Worm (Caenorhabditis elegans) whole organism, early embryonic: Measurements from ENCODE around the gene mks-2.

Experiments
- B0310.2 ChIP-seq: sonication (generic microtip); optimal IDR thresholded peaks from 2 replicates; lab custom pipeline; 2016; ENCODE audit warnings: mild to moderate bottlenecking, missing genetic modification characterization, missing compliant biosample characterization
- F13C5.2 ChIP-seq: sonication (generic microtip); optimal IDR thresholded peaks from 2 replicates; lab custom pipeline; 2017; ENCODE audit warnings: mild to moderate bottlenecking, missing genetic modification characterization, inconsistent platforms, missing compliant biosample characterization
- aly-1 ChIP-seq: sonication (generic microtip); optimal IDR thresholded peaks from 2 replicates; lab custom pipeline; 2016; ENCODE audit warnings: missing genetic modification characterization, missing compliant biosample characterization
- ama-1 ChIP-seq: fragments of 150-350 bp; optimal IDR thresholded peaks from 2 replicates; lab custom pipeline; 2014
- ceh-13 ChIP-seq: fragments of 200-800 bp; sonication (Bioruptor generic); optimal IDR thresholded peaks from 2 replicates; lab custom pipeline; 2018; ENCODE audit warnings: mild to moderate bottlenecking, missing genetic modification characterization, missing compliant biosample characterization
- ceh-36 ChIP-seq: sonication (generic microtip); optimal IDR thresholded peaks from 2 replicates; lab custom pipeline; 2016; ENCODE audit warnings: missing genetic modification characterization, inconsistent platforms, missing compliant biosample characterization
- ets-7 ChIP-seq: sonication (generic microtip); optimal IDR thresholded peaks from 2 replicates; lab custom pipeline; 2016; ENCODE audit warnings: missing genotype, missing genetic modification characterization, missing compliant biosample characterization
- flt-1 ChIP-seq: fragments of 200-800 bp; sonication (Bioruptor generic); IDR thresholded peaks from 2 replicates; pipeline ENCODE4 v1.3.6; 2022; ENCODE audit warnings: missing genetic modification characterization, missing compliant biosample characterization
- hmbx-1 ChIP-seq: sonication (generic microtip); optimal IDR thresholded peaks from 2 replicates; lab custom pipeline; 2016; ENCODE audit warnings: mild to moderate bottlenecking, missing genetic modification characterization, missing compliant biosample characterization
- hmg-4 ChIP-seq: fragments of 200-800 bp; sonication (Bioruptor generic); optimal IDR thresholded peaks from 2 replicates; lab custom pipeline; 2018; ENCODE audit warnings: mild to moderate bottlenecking, missing genetic modification characterization, missing compliant biosample characterization
- hnd-1 ChIP-seq: sonication (generic microtip); optimal IDR thresholded peaks from 2 replicates; lab custom pipeline; 2016; ENCODE audit warnings: missing genetic modification characterization, missing compliant biosample characterization
- pes-1 ChIP-seq: fragments of 200-800 bp; sonication (Bioruptor generic); IDR thresholded peaks from 2 replicates; pipeline ENCODE4 v1.3.6; 2022; ENCODE audit warnings: missing genetic modification reagents, missing genetic modification characterization, missing compliant biosample characterization
- scrt-1 ChIP-seq: fragments of 200-800 bp; sonication (Bioruptor generic); IDR thresholded peaks from 2 replicates; pipeline ENCODE4 v1.3.6; 2022; ENCODE audit warnings: missing genetic modification characterization, missing compliant biosample characterization
- sea-1 ChIP-seq: fragments of 200-800 bp; sonication (Bioruptor generic); conservative IDR thresholded peaks from 2 replicates; pipeline ENCODE4 v1.3.6; 2022; ENCODE audit warnings: missing genetic modification characterization, missing compliant biosample characterization
- tbx-11 ChIP-seq: fragments of 200-800 bp; sonication (Bioruptor generic); IDR thresholded peaks from 2 replicates; pipeline ENCODE4 v1.3.6; 2022; ENCODE audit warnings: missing genetic modification characterization, missing compliant biosample characterization
- tbx-37 ChIP-seq: fragments of 200-800 bp; sonication (Bioruptor generic); conservative IDR thresholded peaks from 2 replicates; pipeline ENCODE4 v1.3.6; 2022; ENCODE audit warnings: missing genetic modification reagents, missing genetic modification characterization, missing compliant biosample characterization
- tra-4 ChIP-seq: sonication (generic microtip); optimal IDR thresholded peaks from 2 replicates; lab custom pipeline; 2017; ENCODE audit warnings: missing genetic modification characterization, missing compliant biosample characterization

Gene mks-2

ce11 chrII:6219346-6219745, at the start of gene mks-2:
Gene mks-2 (minus strand): TSS chrII:6219446.
- TF ChIP-seq ceh-13 (GFP tag; lab: Kevin White, UChicago) (no peak), F13C5.2 (tag; lab: Kevin White, UChicago) (no peak), flt-1 (GFP tag; lab: Robert Waterston, UW) (no peak), hnd-1 (no peak), tbx-11 (GFP tag; lab: Robert Waterston, UW) (no peak), sea-1 (GFP tag; lab: Robert Waterston, UW) (no peak)

ce11 chrII:6267983-6268382, 48.7 kb upstream of the mks-2 start, which contains the start of gene F13H8.8:
Gene F13H8.8 (minus strand): TSS chrII:6268083.
- TF ChIP-seq tbx-37 (GFP tag; lab: Robert Waterston, UW) = no peak
- TF ChIP-seq flt-1 (GFP tag; lab: Robert Waterston, UW) = no peak
- no peak for TF ChIP-seq scrt-1 (GFP tag; lab: Robert Waterston, UW)

ce11 chrII:6263685-6264084, 44.4 kb upstream of the mks-2 start, which contains the start of gene F13H8.3:
Gene F13H8.3 (plus strand): TSS chrII:6263985.
- no peak for TF ChIP-seq tbx-37 (GFP tag; lab: Robert Waterston, UW)
- TF ChIP-seq hmg-4 (GFP tag; lab: Kevin White, UChicago) = no peak
- TF ChIP-seq F13C5.2 (tag; lab: Kevin White, UChicago) = no peak
- TF ChIP-seq scrt-1 (GFP tag; lab: Robert Waterston, UW) = no peak

ce11 chrII:6262222-6262621, 43.0 kb upstream of the mks-2 start, which contains the start of gene F13H8.12:
Gene F13H8.12 (plus strand): TSS chrII:6262522.
- TF ChIP-seq B0310.2 (tag; lab: Kevin White, UChicago) (no peak), hmg-4 (GFP tag; lab: Kevin White, UChicago) (no peak)

- TF ChIP-seq flt-1 (GFP tag; lab: Robert Waterston, UW) (no peak), tra-4 (tag; lab: Kevin White, UChicago) (no peak)
Measured at ce11 chrII:6260684-6261083, 41.4 kb upstream of the mks-2 start, which contains the start of gene nmgp-1. Gene nmgp-1 (plus strand): TSS chrII:6260857.

- no peak for TF ChIP-seq hmg-4 (GFP tag; lab: Kevin White, UChicago)
- no peak for TF ChIP-seq hnd-1
- no peak for TF ChIP-seq aly-1 (tag; lab: Kevin White, UChicago)
- no peak for TF ChIP-seq pes-1 (GFP tag; lab: Robert Waterston, UW)
- TF ChIP-seq tbx-11 (GFP tag; lab: Robert Waterston, UW) = no peak
- no peak for TF ChIP-seq scrt-1 (GFP tag; lab: Robert Waterston, UW)
- no peak for TF ChIP-seq tra-4 (tag; lab: Kevin White, UChicago)
- TF ChIP-seq ets-7 = no peak
- TF ChIP-seq ceh-36 = no peak
- no peak for TF ChIP-seq tbx-37 (GFP tag; lab: Robert Waterston, UW)
- no peak for TF ChIP-seq ceh-13 (GFP tag; lab: Kevin White, UChicago)
- no peak for TF ChIP-seq flt-1 (GFP tag; lab: Robert Waterston, UW)
- TF ChIP-seq F13C5.2 (tag; lab: Kevin White, UChicago) = no peak
- TF ChIP-seq ama-1 = no peak
Measured at ce11 chrII:6259867-6260266, 40.6 kb upstream of the mks-2 start, which contains the start of gene F13H8.11. Gene F13H8.11 (minus strand): TSS chrII:6260021.

- TF ChIP-seq B0310.2 (tag; lab: Kevin White, UChicago) (no peak), tbx-37 (GFP tag; lab: Robert Waterston, UW) (no peak), hmg-4 (GFP tag; lab: Kevin White, UChicago) (no peak), tbx-11 (GFP tag; lab: Robert Waterston, UW) (no peak), ets-7 (no peak), hnd-1 (no peak), hmbx-1 (tag; lab: Kevin White, UChicago) (no peak), scrt-1 (GFP tag; lab: Robert Waterston, UW) (no peak), aly-1 (tag; lab: Kevin White, UChicago) (no peak), ama-1 (no peak), F13C5.2 (tag; lab: Kevin White, UChicago) (no peak), pes-1 (GFP tag; lab: Robert Waterston, UW) (no peak), ceh-13 (GFP tag; lab: Kevin White, UChicago) (no peak), flt-1 (GFP tag; lab: Robert Waterston, UW) (no peak)
Measured at ce11 chrII:6257220-6257877, 38.1 kb upstream of the mks-2 start.

- TF ChIP-seq B0310.2 (tag; lab: Kevin White, UChicago) (no peak), sea-1 (GFP tag; lab: Robert Waterston, UW) (no peak), tbx-37 (GFP tag; lab: Robert Waterston, UW) (no peak), tbx-11 (GFP tag; lab: Robert Waterston, UW) (no peak), hnd-1 (no peak), pes-1 (GFP tag; lab: Robert Waterston, UW) (no peak), hmg-4 (GFP tag; lab: Kevin White, UChicago) (no peak), ceh-13 (GFP tag; lab: Kevin White, UChicago) (no peak), ceh-36 (no peak), scrt-1 (GFP tag; lab: Robert Waterston, UW) (no peak), ets-7 (no peak), hmbx-1 (tag; lab: Kevin White, UChicago) (no peak), ama-1 (no peak), tra-4 (tag; lab: Kevin White, UChicago) (no peak), F13C5.2 (tag; lab: Kevin White, UChicago) (no peak)
Measured at ce11 chrII:6256024-6256423, 36.8 kb upstream of the mks-2 start, which contains the start of gene F13H8.5. Gene F13H8.5 (minus strand): TSS chrII:6256124.
